Worm (Caenorhabditis elegans): Measurements from ENCODE around the gene lonp-2.

ce11 chrIII:12119625-12120024, 12.1 kb downstream of the lonp-2 start:
- no peak for TF ChIP-seq egl-27 (tag; optimal IDR thresholded peaks at IDR 0.05)
- no peak for TF ChIP-seq mab-5 (tag; optimal IDR thresholded peaks at IDR 0.05)
- TF ChIP-seq skn-1 (tag; optimal IDR thresholded peaks at IDR 0.05), result no peak
- TF ChIP-seq gmeb-1 (tag; optimal IDR thresholded peaks at IDR 0.05), result no peak
- TF ChIP-seq unc-62 (GFP tag; optimal IDR thresholded peaks at IDR 0.05), result no peak
- TF ChIP-seq nhr-12 (tag; optimal IDR thresholded peaks at IDR 0.05), result no peak
- no peak for TF ChIP-seq ztf-11 (tag; optimal IDR thresholded peaks at IDR 0.05)
- TF ChIP-seq alr-1 (tag; optimal IDR thresholded peaks at IDR 0.05), result no peak
- TF ChIP-seq snpc-4 (tag; optimal IDR thresholded peaks at IDR 0.05), result no peak
- TF ChIP-seq ZK546.5 (tag; optimal IDR thresholded peaks at IDR 0.05), result no peak

Data from whole organism, L2 larva.